Fruit fly (Drosophila melanogaster): ENCODE data around the gene Sfp33A2.

dm6 chr2L:11808702-11809583 lies 28.6 kb upstream of the Sfp33A2 start, which contains the start of gene crol:
- TF ChIP-seq EcR (GFP tag; optimal IDR thresholded peaks at IDR 0.05) (peak; percentile 9), CG9948 (tag; optimal IDR thresholded peaks at IDR 0.05) (no peak), CG34367 (tag; optimal IDR thresholded peaks at IDR 0.05) (no peak), CG10348 (GFP tag; IDR thresholded peaks at IDR 0.05) (no peak), Ets98B (GFP tag; IDR thresholded peaks at IDR 0.05) (peak; percentile 19; the same call in 1 of the 2 replicates)

All from whole organism, pupa.